Worm (Caenorhabditis elegans) whole organism, L1 larva: ENCODE data around the gene ceh-60.

Experiments used
- ama-1 ChIP-seq: fragments of 150-350 bp; optimal IDR thresholded peaks from 2 replicates; lab custom pipeline; 2014
- ceh-82 ChIP-seq, 3 experiments: fragments of 150-350 bp in 1 of 3; sonication (generic microtip) in 2 of 3; optimal IDR thresholded peaks; 2 replicates each; lab custom pipeline; 2014 to 2017; ENCODE audit warnings: missing biosample characterization in 3 of 3, missing genetic modification characterization in 3 of 3
- egl-27 ChIP-seq, 2 experiments: fragments of 150-350 bp in 1 of 2; sonication (generic microtip); optimal IDR thresholded peaks; 3 replicates each; lab custom pipeline; 2017 to 2018; ENCODE audit warnings: missing biosample characterization in 2 of 2, missing genetic modification characterization in 2 of 2, missing genetic modification reagents in 2 of 2
- irx-1 ChIP-seq: sonication (generic microtip); optimal IDR thresholded peaks from 2 replicates; lab custom pipeline; 2016; ENCODE audit warnings: missing genetic modification characterization, missing compliant biosample characterization
- lin-14 ChIP-seq: fragments of 200-800 bp; sonication (Bioruptor generic); optimal IDR thresholded peaks from 2 replicates; lab custom pipeline; 2018; ENCODE audit warnings: mild to moderate bottlenecking, missing genetic modification characterization, moderate library complexity, missing compliant biosample characterization
- lsy-2 ChIP-seq, 2 experiments: fragments of 150-350 bp; optimal IDR thresholded peaks; 2 replicates each; lab custom pipeline; 2014; ENCODE audit warnings: missing biosample characterization in 2 of 2, missing genetic modification characterization in 2 of 2
- nhr-28 ChIP-seq: fragments of 150-350 bp; optimal IDR thresholded peaks from 2 replicates; lab custom pipeline; 2014; ENCODE audit warnings: missing biosample characterization, missing genetic modification characterization
- nhr-85 ChIP-seq: sonication (generic microtip); peaks from one replicate; lab custom pipeline; 2016; ENCODE audit warnings: missing genetic modification characterization, inconsistent platforms, missing compliant biosample characterization
- skn-1 ChIP-seq: fragments of 150-350 bp; optimal IDR thresholded peaks from 2 replicates; lab custom pipeline; 2014; ENCODE audit warnings: missing biosample characterization, missing genetic modification characterization

- TF ChIP-seq skn-1: no peak
- no peak for TF ChIP-seq nhr-28
- no peak for TF ChIP-seq ceh-82 (tag; optimal IDR thresholded peaks at IDR 0.05; lab: Kevin White, UChicago)
- no peak for TF ChIP-seq lin-14 (GFP tag; lab: Kevin White, UChicago)
- TF ChIP-seq irx-1 (tag; lab: Kevin White, UChicago): no peak
- no peak for TF ChIP-seq ama-1
- TF ChIP-seq lsy-2 (tag; optimal IDR thresholded peaks at IDR 0.05; lab: Kevin White, UChicago): no peak
- no peak for TF ChIP-seq nhr-85 (tag; lab: Kevin White, UChicago)
- no peak for TF ChIP-seq egl-27 (tag; optimal IDR thresholded peaks at IDR 0.05; lab: Kevin White, UChicago)
Measured at ce11 chrX:6511985-6512384, 18.0 kb downstream of the ceh-60 start, which contains the start of gene ttr-35.
